Worm (Caenorhabditis elegans) whole organism, early embryonic: ENCODE data around the gene Y57G11C.1131.

Experiments
- B0310.2 ChIP-seq: sonication (generic microtip); optimal IDR thresholded peaks from 2 replicates; lab custom pipeline; 2016; ENCODE audit warnings: mild to moderate bottlenecking, missing genetic modification characterization, missing compliant biosample characterization
- F13C5.2 ChIP-seq: sonication (generic microtip); optimal IDR thresholded peaks from 2 replicates; lab custom pipeline; 2017; ENCODE audit warnings: mild to moderate bottlenecking, missing genetic modification characterization, inconsistent platforms, missing compliant biosample characterization
- aly-1 ChIP-seq: sonication (generic microtip); optimal IDR thresholded peaks from 2 replicates; lab custom pipeline; 2016; ENCODE audit warnings: missing genetic modification characterization, missing compliant biosample characterization
- ama-1 ChIP-seq: fragments of 150-350 bp; optimal IDR thresholded peaks from 2 replicates; lab custom pipeline; 2014
- ceh-13 ChIP-seq: fragments of 200-800 bp; sonication (Bioruptor generic); optimal IDR thresholded peaks from 2 replicates; lab custom pipeline; 2018; ENCODE audit warnings: mild to moderate bottlenecking, missing genetic modification characterization, missing compliant biosample characterization
- ceh-36 ChIP-seq: sonication (generic microtip); optimal IDR thresholded peaks from 2 replicates; lab custom pipeline; 2016; ENCODE audit warnings: missing genetic modification characterization, inconsistent platforms, missing compliant biosample characterization
- ets-7 ChIP-seq: sonication (generic microtip); optimal IDR thresholded peaks from 2 replicates; lab custom pipeline; 2016; ENCODE audit warnings: missing genotype, missing genetic modification characterization, missing compliant biosample characterization
- flt-1 ChIP-seq: fragments of 200-800 bp; sonication (Bioruptor generic); IDR thresholded peaks from 2 replicates; pipeline ENCODE4 v1.3.6; 2022; ENCODE audit warnings: missing genetic modification characterization, missing compliant biosample characterization
- hmbx-1 ChIP-seq: sonication (generic microtip); optimal IDR thresholded peaks from 2 replicates; lab custom pipeline; 2016; ENCODE audit warnings: mild to moderate bottlenecking, missing genetic modification characterization, missing compliant biosample characterization
- hmg-4 ChIP-seq: fragments of 200-800 bp; sonication (Bioruptor generic); optimal IDR thresholded peaks from 2 replicates; lab custom pipeline; 2018; ENCODE audit warnings: mild to moderate bottlenecking, missing genetic modification characterization, missing compliant biosample characterization
- hnd-1 ChIP-seq: sonication (generic microtip); optimal IDR thresholded peaks from 2 replicates; lab custom pipeline; 2016; ENCODE audit warnings: missing genetic modification characterization, missing compliant biosample characterization
- pes-1 ChIP-seq: fragments of 200-800 bp; sonication (Bioruptor generic); IDR thresholded peaks from 2 replicates; pipeline ENCODE4 v1.3.6; 2022; ENCODE audit warnings: missing genetic modification reagents, missing genetic modification characterization, missing compliant biosample characterization
- scrt-1 ChIP-seq: fragments of 200-800 bp; sonication (Bioruptor generic); IDR thresholded peaks from 2 replicates; pipeline ENCODE4 v1.3.6; 2022; ENCODE audit warnings: missing genetic modification characterization, missing compliant biosample characterization
- sea-1 ChIP-seq: fragments of 200-800 bp; sonication (Bioruptor generic); conservative IDR thresholded peaks from 2 replicates; pipeline ENCODE4 v1.3.6; 2022; ENCODE audit warnings: missing genetic modification characterization, missing compliant biosample characterization
- tbx-11 ChIP-seq: fragments of 200-800 bp; sonication (Bioruptor generic); IDR thresholded peaks from 2 replicates; pipeline ENCODE4 v1.3.6; 2022; ENCODE audit warnings: missing genetic modification characterization, missing compliant biosample characterization
- tbx-37 ChIP-seq: fragments of 200-800 bp; sonication (Bioruptor generic); conservative IDR thresholded peaks from 2 replicates; pipeline ENCODE4 v1.3.6; 2022; ENCODE audit warnings: missing genetic modification reagents, missing genetic modification characterization, missing compliant biosample characterization
- tra-4 ChIP-seq: sonication (generic microtip); optimal IDR thresholded peaks from 2 replicates; lab custom pipeline; 2017; ENCODE audit warnings: missing genetic modification characterization, missing compliant biosample characterization

Gene Y57G11C.1131

ce11 chrIV:14932640-14933039, at the start of gene Y57G11C.1131:
Gene Y57G11C.1131, plus strand, starts transcription at chrIV:14932972.
- no peak for TF ChIP-seq hmg-4 (GFP tag; lab: Kevin White, UChicago)

ce11 chrIV:14883812-14884211, 49.0 kb upstream of the Y57G11C.1131 start:
- TF ChIP-seq ceh-13 (GFP tag; lab: Kevin White, UChicago), result no peak
- TF ChIP-seq scrt-1 (GFP tag; lab: Robert Waterston, UW), result no peak
- no peak for TF ChIP-seq ama-1
- TF ChIP-seq aly-1 (tag; lab: Kevin White, UChicago), result no peak
- TF ChIP-seq flt-1, result no peak
- TF ChIP-seq tbx-37 (GFP tag; lab: Robert Waterston, UW), result no peak
- no peak for TF ChIP-seq B0310.2 (tag; lab: Kevin White, UChicago)
- no peak for TF ChIP-seq ceh-36 (tag; lab: Kevin White, UChicago)
- TF ChIP-seq tbx-11 (GFP tag; lab: Robert Waterston, UW), result no peak
- no peak for TF ChIP-seq pes-1
- TF ChIP-seq sea-1 (GFP tag; lab: Robert Waterston, UW), result no peak
- TF ChIP-seq hmbx-1 (tag; lab: Kevin White, UChicago), result no peak
- TF ChIP-seq tra-4 (tag; lab: Kevin White, UChicago), result no peak
- no peak for TF ChIP-seq hmg-4 (GFP tag; lab: Kevin White, UChicago)
- no peak for TF ChIP-seq hnd-1 (tag; lab: Kevin White, UChicago)
- TF ChIP-seq F13C5.2 (tag; lab: Kevin White, UChicago), result no peak
- no peak for TF ChIP-seq ets-7 (tag; lab: Kevin White, UChicago)

- TF ChIP-seq ets-7 (tag; lab: Kevin White, UChicago) (no peak), pes-1 (no peak), hmbx-1 (tag; lab: Kevin White, UChicago) (no peak)
Observed at ce11 chrIV:14885584-14885983, 47.2 kb upstream of the Y57G11C.1131 start.

ce11 chrIV:14888889-14889664, 43.7 kb upstream of the Y57G11C.1131 start:
- TF ChIP-seq tbx-37 (GFP tag; lab: Robert Waterston, UW) (no peak), sea-1 (GFP tag; lab: Robert Waterston, UW) (no peak), tbx-11 (GFP tag; lab: Robert Waterston, UW) (no peak), B0310.2 (tag; lab: Kevin White, UChicago) (no peak), hmbx-1 (tag; lab: Kevin White, UChicago) (no peak), hnd-1 (tag; lab: Kevin White, UChicago) (no peak), hmg-4 (GFP tag; lab: Kevin White, UChicago) (no peak), ama-1 (no peak), tra-4 (tag; lab: Kevin White, UChicago) (no peak), pes-1 (no peak), flt-1 (no peak), scrt-1 (GFP tag; lab: Robert Waterston, UW) (no peak), ceh-36 (tag; lab: Kevin White, UChicago) (no peak), aly-1 (tag; lab: Kevin White, UChicago) (no peak), ceh-13 (GFP tag; lab: Kevin White, UChicago) (no peak), F13C5.2 (tag; lab: Kevin White, UChicago) (no peak), ets-7 (tag; lab: Kevin White, UChicago) (no peak)

- TF ChIP-seq scrt-1 (GFP tag; lab: Robert Waterston, UW) (no peak), tbx-37 (GFP tag; lab: Robert Waterston, UW) (no peak), tbx-11 (GFP tag; lab: Robert Waterston, UW) (no peak), tra-4 (tag; lab: Kevin White, UChicago) (no peak), flt-1 (no peak), F13C5.2 (tag; lab: Kevin White, UChicago) (no peak)
Observed at ce11 chrIV:14890914-14891313, 41.9 kb upstream of the Y57G11C.1131 start.

ce11 chrIV:14891996-14892395, 40.8 kb upstream of the Y57G11C.1131 start:
- TF ChIP-seq scrt-1 (GFP tag; lab: Robert Waterston, UW), result no peak
- no peak for TF ChIP-seq hmg-4 (GFP tag; lab: Kevin White, UChicago)
- no peak for TF ChIP-seq tbx-11 (GFP tag; lab: Robert Waterston, UW)
- TF ChIP-seq tbx-37 (GFP tag; lab: Robert Waterston, UW), result no peak
- TF ChIP-seq ama-1, result no peak
- TF ChIP-seq ceh-36 (tag; lab: Kevin White, UChicago), result no peak
- TF ChIP-seq hmbx-1 (tag; lab: Kevin White, UChicago), result no peak
- no peak for TF ChIP-seq ets-7 (tag; lab: Kevin White, UChicago)
- no peak for TF ChIP-seq B0310.2 (tag; lab: Kevin White, UChicago)
- TF ChIP-seq flt-1, result no peak
- TF ChIP-seq hnd-1 (tag; lab: Kevin White, UChicago), result no peak
- no peak for TF ChIP-seq F13C5.2 (tag; lab: Kevin White, UChicago)
- no peak for TF ChIP-seq sea-1 (GFP tag; lab: Robert Waterston, UW)
- TF ChIP-seq tra-4 (tag; lab: Kevin White, UChicago), result no peak
- TF ChIP-seq ceh-13 (GFP tag; lab: Kevin White, UChicago), result no peak

ce11 chrIV:14894339-14894738, 38.4 kb upstream of the Y57G11C.1131 start:
- TF ChIP-seq pes-1 (no peak), ceh-36 (tag; lab: Kevin White, UChicago) (no peak), tbx-11 (GFP tag; lab: Robert Waterston, UW) (no peak), ama-1 (no peak), scrt-1 (GFP tag; lab: Robert Waterston, UW) (no peak), hmbx-1 (tag; lab: Kevin White, UChicago) (no peak), sea-1 (GFP tag; lab: Robert Waterston, UW) (no peak), ceh-13 (GFP tag; lab: Kevin White, UChicago) (no peak), aly-1 (tag; lab: Kevin White, UChicago) (no peak), B0310.2 (tag; lab: Kevin White, UChicago) (no peak), flt-1 (no peak), tbx-37 (GFP tag; lab: Robert Waterston, UW) (no peak), hnd-1 (tag; lab: Kevin White, UChicago) (no peak), F13C5.2 (tag; lab: Kevin White, UChicago) (no peak), hmg-4 (GFP tag; lab: Kevin White, UChicago) (no peak), tra-4 (tag; lab: Kevin White, UChicago) (no peak)
